Fruit fly (Drosophila melanogaster) whole organism, wandering third instar larva: ENCODE data around the gene AnxB9.

ENCODE experiments used
- Dfd ChIP-seq: fragments of >200 bp; optimal IDR thresholded peaks from 2 replicates; lab custom pipeline; 2017; ENCODE audit warnings: missing biosample characterization, missing genetic modification characterization
- Hr78 ChIP-seq: fragments of >200 bp; optimal IDR thresholded peaks from 2 replicates; lab custom pipeline; 2017; ENCODE audit warnings: missing biosample characterization, missing genetic modification characterization
- br ChIP-seq: fragments of 200-800 bp; sonication (Bioruptor generic); optimal IDR thresholded peaks from 2 replicates; lab custom pipeline; 2016; ENCODE audit warnings: missing biosample characterization, missing genetic modification characterization
- dl ChIP-seq, 2 experiments: fragments of 175-275, 200-275 bp in 1 of 2; fragments of 200-275 bp in 1 of 2; sonication (Bioruptor generic); optimal IDR thresholded peaks; lab custom pipeline; 2018; ENCODE audit warnings: mild to moderate bottlenecking in 2 of 2, missing biosample characterization in 2 of 2, missing genetic modification characterization in 2 of 2, moderate library complexity in 2 of 2; ENCODE audit not compliant: partially characterized antibody in 2 of 2, insufficient read depth in 1 of 2
- dsf ChIP-seq: sonication (Bioruptor generic); optimal IDR thresholded peaks from 2 replicates; lab custom pipeline; 2016; ENCODE audit warnings: missing biosample characterization, missing genetic modification characterization, borderline replicate concordance
- pan ChIP-seq: fragments of >200 bp; optimal IDR thresholded peaks from 2 replicates; lab custom pipeline; 2017

- TF ChIP-seq Hr78 (GFP tag; lab: Kevin White, UChicago), result no peak
- no peak for TF ChIP-seq dsf (GFP tag; lab: Kevin White, UChicago)
- no peak for TF ChIP-seq br (GFP tag; lab: Kevin White, UChicago)
- no peak for TF ChIP-seq Dfd (GFP tag; lab: Kevin White, UChicago)
- peak; percentile 4 to 44 for TF ChIP-seq dl (GFP tag; optimal IDR thresholded peaks at IDR 0.05; lab: Kevin White, UChicago; ENCODE audit: insufficient read depth in 1 of 2, partially characterized antibody in 2 of 2)
- TF ChIP-seq pan (lab: Kevin White, UChicago), result no peak
Measured at dm6 chr3R:21064000-21064924, 779 bp upstream of the AnxB9 start, which contains the start of gene Cortactin.
